Fruit fly (Drosophila melanogaster): ENCODE measurements around the gene nSyb.

Gene nSyb

DNA sequence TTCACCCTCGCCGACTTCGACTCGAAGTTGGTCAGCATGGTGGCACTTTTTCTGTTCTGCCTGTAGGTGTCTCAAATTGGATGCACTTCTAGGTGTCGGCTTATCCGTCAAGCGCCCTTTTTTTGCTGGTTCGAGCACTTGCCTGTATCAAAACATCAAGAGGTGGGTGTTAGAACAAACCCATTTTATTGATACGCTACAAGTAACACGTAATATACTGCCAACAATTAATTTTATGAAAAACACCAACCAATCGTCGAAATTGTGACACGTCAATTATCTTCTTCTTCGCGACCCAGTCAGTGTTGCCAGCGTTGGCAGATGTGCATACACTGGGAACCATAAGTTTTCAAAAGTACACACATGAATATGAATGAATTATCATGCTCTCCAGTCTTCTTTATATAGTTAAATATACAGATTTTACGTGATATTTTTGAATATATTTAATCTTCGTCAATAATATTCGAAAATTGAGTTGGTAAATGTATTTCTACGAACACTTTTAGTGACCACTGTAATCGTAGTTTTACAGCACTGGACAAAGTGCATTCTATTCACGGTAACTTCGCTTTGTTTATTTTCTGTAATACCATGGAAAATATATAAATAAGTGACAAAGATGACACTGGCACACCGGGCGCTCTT lies 7.5 kb upstream of the nSyb start, which contains the start of the genes alphaCOP and CG13919 (continued):
- peak; percentile 88 for TF ChIP-seq ERR (GFP tag; optimal IDR thresholded peaks at IDR 0.05)
- peak; percentile 94 for TF ChIP-seq bowl (GFP tag; IDR thresholded peaks at IDR 0.05)
- TF ChIP-seq CG16815 (GFP tag; optimal IDR thresholded peaks at IDR 0.05), result peak; percentile 95
- TF ChIP-seq Rfx (GFP tag; IDR thresholded peaks at IDR 0.05), result peak; percentile 98
- peak; percentile 92 for TF ChIP-seq ewg (GFP tag; optimal IDR thresholded peaks at IDR 0.05)
- TF ChIP-seq crp (GFP tag; optimal IDR thresholded peaks at IDR 0.05), result peak in 1 of 2 experiments; percentile 77
- peak; percentile 99 for TF ChIP-seq MBD-R2 (GFP tag; IDR thresholded peaks at IDR 0.05)
- TF ChIP-seq al (GFP tag; IDR thresholded peaks at IDR 0.05), result peak; percentile 94
- TF ChIP-seq Atf3 (GFP tag; optimal IDR thresholded peaks at IDR 0.05), result peak; percentile 85
- TF ChIP-seq CG5953 (GFP tag; IDR thresholded peaks at IDR 0.05), result peak; percentile 97
- peak; percentile 97 for TF ChIP-seq gsb-n (tag; optimal IDR thresholded peaks at IDR 0.05)
- TF ChIP-seq CG8478 (optimal IDR thresholded peaks at IDR 0.05), result no peak
- TF ChIP-seq nerfin-1 (tag; optimal IDR thresholded peaks at IDR 0.05), result peak; percentile 93
- TF ChIP-seq Spps (tag; optimal IDR thresholded peaks at IDR 0.05), result peak; percentile 91
- TF ChIP-seq dysf (GFP tag; IDR thresholded peaks at IDR 0.05), result peak; percentile 97
- peak; percentile 99 for TF ChIP-seq CG17385 (GFP tag; optimal IDR thresholded peaks at IDR 0.05)
- no peak for TF ChIP-seq zen2 (GFP tag; IDR thresholded peaks at IDR 0.05; ENCODE audit: partially characterized antibody)
- no peak for TF ChIP-seq nau (GFP tag; optimal IDR thresholded peaks at IDR 0.05)
- peak; percentile 81 for TF ChIP-seq CG11398 (GFP tag; optimal IDR thresholded peaks at IDR 0.05)
- peak; percentile 92 for TF ChIP-seq CG11504 (tag; optimal IDR thresholded peaks at IDR 0.05)
- peak; percentile 97 for TF ChIP-seq Hsf (GFP tag; optimal IDR thresholded peaks at IDR 0.05)
- TF ChIP-seq D19A (tag; optimal IDR thresholded peaks at IDR 0.05), result peak; percentile 88
- TF ChIP-seq CG12391 (tag; optimal IDR thresholded peaks at IDR 0.05), result peak; percentile 98
- peak; percentile 96 for TF ChIP-seq CG17612 (GFP tag; IDR thresholded peaks at IDR 0.05)
- TF ChIP-seq B-H1 (GFP tag; IDR thresholded peaks at IDR 0.05), result peak; percentile 97

DNA sequence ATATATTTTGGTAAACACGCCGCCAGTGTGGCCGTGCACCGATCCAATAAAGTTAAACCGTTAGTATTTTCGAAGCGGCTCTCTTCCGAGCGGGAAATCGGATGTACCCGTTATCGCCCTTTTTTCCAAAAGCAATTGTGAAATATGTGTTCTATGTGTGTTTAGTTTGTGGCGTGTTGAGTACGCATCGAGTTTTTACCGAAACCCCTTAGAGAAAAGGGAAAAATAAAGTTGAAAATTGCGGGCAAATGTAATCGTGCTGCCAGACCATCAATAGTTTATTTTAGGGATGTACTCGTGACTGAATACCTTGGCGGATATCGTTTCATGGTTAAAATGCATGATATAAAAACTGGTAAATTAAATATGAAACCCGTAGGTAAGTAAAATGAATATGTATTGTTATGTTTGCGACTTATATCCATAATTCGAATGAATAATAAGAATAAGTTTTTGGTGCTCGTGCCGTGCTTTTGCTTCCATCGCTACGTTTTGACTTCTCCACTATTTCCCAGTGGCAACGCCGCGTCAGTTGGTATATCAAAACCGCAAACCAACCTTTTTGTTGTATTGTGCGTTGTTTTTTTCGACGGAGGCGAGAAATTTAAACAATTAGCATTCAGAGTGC lies 1.7 kb upstream of the nSyb start, which contains the start of the genes Mettl2 and Bgb:
Gene Mettl2 (minus strand): TSS at position 51 of the 628 bp plus-strand sequence.
Gene Bgb (plus strand): TSS at position 527 of the 628 bp plus-strand sequence.
- TF ChIP-seq CG8944 (GFP tag; optimal IDR thresholded peaks at IDR 0.05) (peak; percentile 73), CG1647 (GFP tag; optimal IDR thresholded peaks at IDR 0.05) (peak; percentile 75), wek (GFP tag; optimal IDR thresholded peaks at IDR 0.05) (no peak), tin (GFP tag; optimal IDR thresholded peaks at IDR 0.05) (peak; percentile 86), Blimp-1 (GFP tag; optimal IDR thresholded peaks at IDR 0.05) (no peak), ab (GFP tag; optimal IDR thresholded peaks at IDR 0.05) (peak; percentile 49), CG32772 (GFP tag; IDR thresholded peaks at IDR 0.05) (peak; percentile 86), CG14441 (GFP tag; IDR thresholded peaks at IDR 0.05) (peak; percentile 81), CG7786 (GFP tag; optimal IDR thresholded peaks at IDR 0.05) (peak; percentile 83), ranshi (GFP tag; IDR thresholded peaks at IDR 0.05) (peak; percentile 85; the same call in 1 of the 2 replicates), phol (tag; optimal IDR thresholded peaks at IDR 0.05) (peak; percentile 87), CG12942 (GFP tag; optimal IDR thresholded peaks at IDR 0.05) (peak; percentile 61), grn (GFP tag; optimal IDR thresholded peaks at IDR 0.05) (no peak), tna (GFP tag; IDR thresholded peaks at IDR 0.05; ENCODE audit: partially characterized antibody) (0 out of 2 replicates have a peak, but pooled peaks have one; percentile 9), CG9609 (GFP tag; optimal IDR thresholded peaks at IDR 0.05) (peak; percentile 81), Asciz (GFP tag; optimal IDR thresholded peaks at IDR 0.05) (no peak), kni (GFP tag; optimal IDR thresholded peaks at IDR 0.05) (peak; percentile 25), CG14667 (GFP tag; IDR thresholded peaks at IDR 0.05) (peak; percentile 79), Meics (GFP tag; optimal IDR thresholded peaks at IDR 0.05) (peak; percentile 75), CG2129 (GFP tag; IDR thresholded peaks at IDR 0.05; ENCODE audit: partially characterized antibody) (peak; percentile 57), Six4 (GFP tag; optimal IDR thresholded peaks at IDR 0.05) (peak; percentile 63), MTF-1 (GFP tag; optimal IDR thresholded peaks at IDR 0.05; ENCODE audit: borderline replicate concordance) (no peak), sc (optimal IDR thresholded peaks at IDR 0.05) (no peak), sc (GFP tag; optimal IDR thresholded peaks at IDR 0.05) (no peak), Ada2b (GFP tag; IDR thresholded peaks at IDR 0.05) (peak; percentile 71)
